Worm (Caenorhabditis elegans) whole organism, L4 larva: ENCODE data around the gene ulp-3.

Source experiments
- daf-12 ChIP-seq: fragments of 150-350 bp; optimal IDR thresholded peaks from 2 replicates; lab custom pipeline; 2014; ENCODE audit warnings: missing biosample characterization, missing genetic modification reagents, missing genetic modification characterization
- snpc-4 ChIP-seq: fragments of 150-350 bp; optimal IDR thresholded peaks from 2 replicates; lab custom pipeline; 2014; ENCODE audit warnings: missing biosample characterization, missing genetic modification characterization
- vab-7 ChIP-seq: fragments of 200-800 bp; sonication (Bioruptor generic); IDR thresholded peaks from 2 replicates; pipeline ENCODE4 v1.3.6; 2022; ENCODE audit warnings: missing genetic modification reagents, missing genetic modification characterization, missing compliant biosample characterization

ce11 chrIV:2002290-2002689, 38.9 kb downstream of the ulp-3 start:
- TF ChIP-seq daf-12 (tag; lab: Kevin White, UChicago) (no peak), vab-7 (GFP tag; lab: Robert Waterston, UW) (no peak), snpc-4 (no peak)
